Worm (Caenorhabditis elegans) whole organism, L4 larva: ENCODE data around the gene C28D4.18.

Experiments used
- F49E8.2 ChIP-seq: sonication (generic microtip); optimal IDR thresholded peaks from 2 replicates; lab custom pipeline; 2016; ENCODE audit warnings: missing compliant biosample characterization, mild to moderate bottlenecking, missing genetic modification characterization, borderline replicate concordance
- Y5F2A.4 ChIP-seq: fragments of 200-800 bp; sonication (Bioruptor generic); optimal IDR thresholded peaks from 2 replicates; lab custom pipeline; 2018; ENCODE audit warnings: mild to moderate bottlenecking, missing genetic modification characterization, missing compliant biosample characterization
- gei-8 ChIP-seq: fragments of 200-800 bp; sonication (Bioruptor generic); optimal IDR thresholded peaks from 2 replicates; lab custom pipeline; 2018; ENCODE audit warnings: mild to moderate bottlenecking, missing genetic modification characterization, missing compliant biosample characterization
- lin-13 ChIP-seq: fragments of 150-350 bp; optimal IDR thresholded peaks from 2 replicates; lab custom pipeline; 2014; ENCODE audit warnings: missing biosample characterization, missing genetic modification reagents, missing genetic modification characterization
- lin-38 ChIP-seq: fragments of 200-800 bp; sonication (Bioruptor generic); IDR thresholded peaks from 2 replicates; pipeline ENCODE4 v1.3.6; 2022; ENCODE audit warnings: missing genetic modification reagents, missing genetic modification characterization, missing compliant biosample characterization
- mdl-1 ChIP-seq, 2 experiments: fragments of 150-350 bp in 1 of 2; sonication (generic microtip) in 1 of 2; optimal IDR thresholded peaks; 2 replicates each; lab custom pipeline; 2014 to 2017; ENCODE audit warnings: missing biosample characterization in 2 of 2, missing genetic modification characterization in 2 of 2
- nhr-28 ChIP-seq: fragments of 150-350 bp; optimal IDR thresholded peaks from 2 replicates; lab custom pipeline; 2014; ENCODE audit warnings: missing biosample characterization, missing genetic modification characterization
- pha-4 ChIP-seq, 2 experiments: fragments of 150-350 bp in 1 of 2; fragments of 200-800 bp in 1 of 2; sonication (Bioruptor generic) in 1 of 2; IDR thresholded peaks in 1 of 2; optimal IDR thresholded peaks in 1 of 2; 2 replicates each; pipeline versions ENCODE4 v1.3.6 to Lab custom; 2014 to 2022; ENCODE audit warnings: missing genetic modification characterization in 2 of 2, missing genetic modification reagents in 2 of 2, missing biosample characterization in 1 of 2, missing compliant biosample characterization in 1 of 2
- unc-130 ChIP-seq: sonication (generic microtip); optimal IDR thresholded peaks from 2 replicates; lab custom pipeline; 2016; ENCODE audit warnings: missing genetic modification reagents, missing genetic modification characterization, missing compliant biosample characterization
- zag-1 ChIP-seq: fragments of 150-350 bp; optimal IDR thresholded peaks from 2 replicates; lab custom pipeline; 2014; ENCODE audit warnings: missing biosample characterization, missing genetic modification characterization

DNA sequence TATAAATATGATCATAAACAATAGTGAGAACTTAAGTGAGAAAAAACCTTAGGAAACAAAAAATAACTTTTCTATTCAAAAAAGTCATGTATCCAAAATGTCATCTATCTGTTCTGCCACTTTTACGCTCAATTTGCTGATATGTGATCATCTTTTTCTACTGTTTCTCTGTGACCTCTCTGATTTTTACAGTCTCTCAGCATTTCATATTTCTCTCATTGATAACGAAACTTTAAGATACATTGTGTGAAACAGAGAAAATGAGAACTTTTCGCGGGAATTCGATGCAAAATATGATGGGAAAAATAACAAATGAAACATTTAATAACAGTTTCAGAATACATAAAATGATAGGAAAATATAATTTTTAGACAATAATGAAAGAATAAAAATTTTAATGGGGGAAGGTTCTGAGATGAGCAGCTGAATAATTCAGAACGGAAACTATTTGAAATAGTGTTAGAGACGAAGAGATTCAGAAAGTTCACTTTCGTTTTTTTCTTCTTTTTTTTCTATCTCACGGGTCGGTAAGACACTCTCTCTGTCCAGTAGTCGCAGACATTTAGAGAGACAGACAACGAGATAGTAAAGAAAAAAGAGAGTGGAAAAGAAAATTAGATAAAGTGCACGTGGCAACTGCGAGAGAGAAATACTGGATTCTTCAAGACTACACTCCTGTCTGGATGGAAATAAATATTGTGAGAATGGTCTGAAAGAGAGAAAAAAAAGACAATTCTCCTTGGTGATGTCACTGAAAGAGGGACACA lies 47.7 kb upstream of the C28D4.18 start:
- TF ChIP-seq zag-1 (tag; lab: Kevin White, UChicago) = no peak
- TF ChIP-seq F49E8.2 (tag; lab: Kevin White, UChicago) = no peak
- peak; percentile 94 to 99 for TF ChIP-seq mdl-1 (tag; optimal IDR thresholded peaks at IDR 0.05; lab: Kevin White, UChicago)
- no peak for TF ChIP-seq lin-13
- TF ChIP-seq lin-38 (GFP tag; lab: Robert Waterston, UW) = no peak; the same call in 1 of the 2 replicates
- no peak for TF ChIP-seq gei-8 (GFP tag; lab: Kevin White, UChicago)
- TF ChIP-seq unc-130 (GFP tag; lab: Kevin White, UChicago) = no peak
- peak; percentile 89 for TF ChIP-seq nhr-28
- no peak for TF ChIP-seq pha-4 (GFP tag; IDR thresholded peaks at IDR 0.05; lab: Robert Waterston, UW)
- peak; percentile 26 for TF ChIP-seq pha-4 (tag; optimal IDR thresholded peaks at IDR 0.05; lab: Kevin White, UChicago)
- no peak for TF ChIP-seq Y5F2A.4 (GFP tag; lab: Kevin White, UChicago)
